Worm (Caenorhabditis elegans) whole organism, L1 larva: ENCODE results near the gene W07G4.8.

Experiments used
- aly-2 ChIP-seq: fragments of 150-350 bp; optimal IDR thresholded peaks from 2 replicates; lab custom pipeline; 2014; ENCODE audit warnings: missing biosample characterization, missing genetic modification characterization
- ama-1 ChIP-seq: fragments of 150-350 bp; optimal IDR thresholded peaks from 2 replicates; lab custom pipeline; 2014
- blmp-1 ChIP-seq: fragments of 150-350 bp; optimal IDR thresholded peaks from 2 replicates; lab custom pipeline; 2014; ENCODE audit warnings: missing biosample characterization, missing genetic modification characterization
- elt-2 ChIP-seq: sonication (generic microtip); optimal IDR thresholded peaks from 2 replicates; lab custom pipeline; 2016; ENCODE audit warnings: missing genetic modification characterization, mild to moderate bottlenecking, inconsistent platforms, missing compliant biosample characterization, missing genetic modification reagents
- nhr-237 ChIP-seq: fragments of 150-350 bp; optimal IDR thresholded peaks from 2 replicates; lab custom pipeline; 2014; ENCODE audit warnings: missing biosample characterization, missing genetic modification characterization

DNA sequence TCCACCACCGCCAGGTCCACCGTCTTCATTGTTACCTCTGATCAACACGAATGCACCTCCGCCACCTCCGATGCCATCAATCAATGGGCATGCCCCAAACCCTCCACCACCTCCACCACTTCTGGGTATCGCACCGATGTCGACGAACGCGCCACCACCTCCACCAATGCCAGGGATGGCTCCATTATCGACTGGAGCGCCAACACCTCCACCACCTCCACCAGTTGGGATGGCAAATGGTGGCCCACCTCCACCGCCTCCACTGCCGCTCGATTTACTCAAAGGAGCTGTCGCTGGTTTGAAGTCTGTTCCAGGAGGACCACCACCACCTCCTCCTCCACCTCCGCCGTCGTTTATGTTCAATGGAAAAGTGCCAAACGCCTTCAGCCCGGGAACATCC lies 45.0 kb downstream of the W07G4.8 start:
- TF ChIP-seq elt-2 (tag; lab: Kevin White, UChicago) (no peak), blmp-1 (tag; lab: Kevin White, UChicago) (no peak), ama-1 (lab: Kevin White, UChicago) (no peak), nhr-237 (no peak), aly-2 (tag; lab: Kevin White, UChicago) (no peak)
